Fruit fly (Drosophila melanogaster): ENCODE data around the gene Gdi.

DNA sequence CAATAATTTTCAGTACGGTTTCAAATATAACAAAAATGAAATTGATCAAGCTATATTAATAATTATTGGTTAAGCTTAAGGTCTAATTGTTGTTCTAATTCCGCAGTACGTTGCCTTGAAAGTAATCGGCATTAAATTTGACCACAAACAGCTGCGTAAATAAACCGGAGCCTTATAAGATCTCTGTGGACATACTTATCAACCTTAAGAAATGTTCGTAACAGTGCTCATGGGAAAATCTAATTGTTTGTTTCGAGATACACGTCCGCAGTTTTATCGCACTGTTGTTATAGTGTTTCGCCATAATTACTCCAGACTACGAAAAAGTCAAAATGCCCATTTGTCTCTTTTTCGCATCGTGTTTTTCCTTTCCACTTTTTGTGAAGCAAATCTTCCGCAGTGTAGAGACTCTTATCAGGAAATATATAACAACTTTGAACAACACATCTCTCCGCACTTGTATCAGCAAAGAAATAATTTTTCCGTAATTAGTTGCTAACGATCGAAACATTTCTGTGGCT, 35.2 kb upstream of the Gdi start:
- TF ChIP-seq ttk (optimal IDR thresholded peaks at IDR 0.05) (no peak), h (optimal IDR thresholded peaks at IDR 0.05) (no peak), insv (optimal IDR thresholded peaks at IDR 0.05) (no peak), Sin3A (optimal IDR thresholded peaks at IDR 0.05) (no peak), Myc (optimal IDR thresholded peaks at IDR 0.05) (no peak), psq (optimal IDR thresholded peaks at IDR 0.05) (no peak)
